Fruit fly (Drosophila melanogaster) whole organism, embryonic: ENCODE results near the gene CG33258.

Experiments used
- Atf3 ChIP-seq: fragments of 200-800 bp; sonication (Bioruptor generic); optimal IDR thresholded peaks from 3 replicates; lab custom pipeline; 2016; ENCODE audit warnings: missing biosample characterization, missing genetic modification characterization
- B-H2 ChIP-seq: fragments of 200-800 bp; sonication (Bioruptor generic); optimal IDR thresholded peaks from 2 replicates; lab custom pipeline; 2018; ENCODE audit warnings: missing biosample characterization, mild to moderate bottlenecking, missing genetic modification characterization
- CG10147 ChIP-seq: fragments of 200-800 bp; sonication (Bioruptor generic); optimal IDR thresholded peaks from 2 replicates; lab custom pipeline; 2019; ENCODE audit warnings: missing biosample characterization, mild to moderate bottlenecking, missing genetic modification characterization, moderate library complexity
- CG10321 ChIP-seq: fragments of 200-800 bp; sonication (Bioruptor generic); IDR thresholded peaks from 2 replicates; pipeline ENCODE4 v1.3.6; 2022; ENCODE audit warnings: missing biosample characterization, missing genetic modification characterization
- CG10959 ChIP-seq: fragments of 200-800 bp; sonication (Bioruptor generic); IDR thresholded peaks from 2 replicates; pipeline ENCODE4 v1.3.6; 2022; ENCODE audit warnings: missing biosample characterization, missing genetic modification characterization
- CG12071 ChIP-seq: fragments of 200-800 bp; sonication (Bioruptor generic); optimal IDR thresholded peaks from 3 replicates; lab custom pipeline; 2018; ENCODE audit warnings: missing biosample characterization, mild to moderate bottlenecking, missing genetic modification characterization
- CG12104 ChIP-seq: fragments of 200-800 bp; sonication (Bioruptor generic); optimal IDR thresholded peaks from 3 replicates; lab custom pipeline; 2016; ENCODE audit warnings: missing biosample characterization, missing genetic modification characterization
- CG1233 ChIP-seq: fragments of 200-800 bp; sonication (Bioruptor generic); optimal IDR thresholded peaks from 4 replicates; lab custom pipeline; 2018; ENCODE audit warnings: missing biosample characterization, mild to moderate bottlenecking, missing genetic modification characterization
- CG12659 ChIP-seq: fragments of 200-800 bp; sonication (Bioruptor generic); optimal IDR thresholded peaks from 3 replicates; lab custom pipeline; 2017; ENCODE audit warnings: mild to moderate bottlenecking, missing biosample characterization, missing genetic modification reagents, missing genetic modification characterization
- CG12942 ChIP-seq: fragments of 200-800 bp; sonication (Bioruptor generic); optimal IDR thresholded peaks from 3 replicates; lab custom pipeline; 2016; ENCODE audit warnings: missing biosample characterization, missing genetic modification characterization
- CG13287 ChIP-seq: fragments of 200-800 bp; sonication (Bioruptor generic); IDR thresholded peaks from 2 replicates; pipeline ENCODE4 v1.3.6; 2022; ENCODE audit warnings: missing biosample characterization, missing genetic modification characterization; ENCODE audit not compliant: partially characterized antibody
- CG14710 ChIP-seq: fragments of 200-800 bp; sonication (Bioruptor generic); optimal IDR thresholded peaks from 3 replicates; lab custom pipeline; 2019; ENCODE audit warnings: missing biosample characterization, mild to moderate bottlenecking, missing genetic modification characterization, moderate library complexity
- CG17361 ChIP-seq: fragments of 200-800 bp; sonication (Bioruptor generic); IDR thresholded peaks from 3 replicates; pipeline ENCODE4 v1.3.6; 2022; ENCODE audit warnings: missing biosample characterization, missing genetic modification characterization
- CG18619 ChIP-seq: fragments of 200-800 bp; sonication (Bioruptor generic); optimal IDR thresholded peaks from 3 replicates; lab custom pipeline; 2017; ENCODE audit warnings: missing biosample characterization, mild to moderate bottlenecking, missing genetic modification characterization
- CG3281 ChIP-seq: fragments of 200-800 bp; sonication (Bioruptor generic); optimal IDR thresholded peaks from 3 replicates; lab custom pipeline; 2017; ENCODE audit warnings: missing biosample characterization, mild to moderate bottlenecking, missing genetic modification characterization
- CG3407 ChIP-seq: fragments of 200-800 bp; sonication (Bioruptor generic); optimal IDR thresholded peaks from 2 replicates; lab custom pipeline; 2018; ENCODE audit warnings: missing biosample characterization, mild to moderate bottlenecking, missing genetic modification characterization
- CG3995 ChIP-seq: fragments of 200-800 bp; sonication (Bioruptor generic); optimal IDR thresholded peaks from 3 replicates; lab custom pipeline; 2016; ENCODE audit warnings: missing biosample characterization, missing genetic modification characterization
- CG4404 ChIP-seq: fragments of 200-800 bp; sonication (Bioruptor generic); IDR thresholded peaks from 2 replicates; pipeline ENCODE4 v1.3.6; 2022; ENCODE audit warnings: missing biosample characterization, missing genetic modification characterization
- CG7745 ChIP-seq: fragments of 200-800 bp; sonication (Bioruptor generic); optimal IDR thresholded peaks from 2 replicates; lab custom pipeline; 2018; ENCODE audit warnings: missing biosample characterization, mild to moderate bottlenecking, missing genetic modification characterization, moderate library complexity
- CG7963 ChIP-seq: fragments of 200-800 bp; sonication (Bioruptor generic); IDR thresholded peaks from 3 replicates; pipeline ENCODE4 v1.3.6; 2022; ENCODE audit warnings: missing biosample characterization, missing genetic modification characterization; ENCODE audit not compliant: partially characterized antibody
- CG8924 ChIP-seq: fragments of 200-800 bp; optimal IDR thresholded peaks from 3 replicates; lab custom pipeline; 2019; ENCODE audit warnings: missing biosample characterization, mild to moderate bottlenecking, missing genetic modification characterization, moderate library complexity
- Dbx ChIP-seq: fragments of 200-800 bp; sonication (Bioruptor generic); IDR thresholded peaks from 3 replicates; pipeline ENCODE4 v1.3.6; 2022; ENCODE audit warnings: missing biosample characterization, missing genetic modification characterization
- Dll ChIP-seq: fragments of 200-800 bp; sonication (Bioruptor generic); IDR thresholded peaks from 4 replicates; pipeline ENCODE4 v1.3.6; 2022; ENCODE audit warnings: missing biosample characterization, missing genetic modification characterization; ENCODE audit not compliant: partially characterized antibody
- Dp ChIP-seq: fragments of 200-800 bp; sonication (Bioruptor generic); optimal IDR thresholded peaks from 2 replicates; lab custom pipeline; 2018; ENCODE audit warnings: missing biosample characterization, mild to moderate bottlenecking, missing genetic modification characterization, moderate library complexity
- Fer1 ChIP-seq: fragments of 200-800 bp; sonication (Bioruptor generic); optimal IDR thresholded peaks from 2 replicates; lab custom pipeline; 2017; ENCODE audit warnings: missing biosample characterization, mild to moderate bottlenecking, missing genetic modification characterization
- HmgD ChIP-seq: fragments of 200-800 bp; sonication (Bioruptor generic); optimal IDR thresholded peaks from 3 replicates; lab custom pipeline; 2016; ENCODE audit warnings: missing biosample characterization, missing genetic modification characterization
- Max ChIP-seq: fragments of 200-800 bp; sonication (Bioruptor generic); optimal IDR thresholded peaks from 2 replicates; lab custom pipeline; 2016; ENCODE audit warnings: missing biosample characterization, mild to moderate bottlenecking, missing genetic modification characterization
- Mrtf ChIP-seq: fragments of 200-800 bp; sonication (Bioruptor generic); IDR thresholded peaks from 3 replicates; pipeline ENCODE4 v1.3.6; 2022; ENCODE audit warnings: missing biosample characterization, missing genetic modification characterization
- NFAT ChIP-seq: fragments of 200-800 bp; sonication (Bioruptor generic); IDR thresholded peaks from 2 replicates; pipeline ENCODE4 v1.3.6; 2022; ENCODE audit warnings: missing biosample characterization, missing genetic modification characterization
- Neu2 ChIP-seq: fragments of 200-800 bp; sonication (Bioruptor generic); optimal IDR thresholded peaks from 3 replicates; lab custom pipeline; 2016; ENCODE audit warnings: missing biosample characterization, missing genetic modification characterization, borderline replicate concordance
- Pdp1 ChIP-seq, 2 experiments: fragments of 200-800 bp; sonication (Bioruptor generic); optimal IDR thresholded peaks; 3 replicates each; lab custom pipeline; 2016; ENCODE audit warnings: missing biosample characterization in 2 of 2, missing genetic modification characterization in 2 of 2, mild to moderate bottlenecking in 1 of 2, moderate library complexity in 1 of 2
- Scr ChIP-seq: fragments of 200-800 bp; sonication (Bioruptor generic); IDR thresholded peaks from 2 replicates; pipeline ENCODE4 v1.3.6; 2022; ENCODE audit warnings: missing biosample characterization, missing genetic modification characterization; ENCODE audit not compliant: partially characterized antibody
- Sox100B ChIP-seq: fragments of 200-800 bp; sonication (Bioruptor generic); optimal IDR thresholded peaks from 3 replicates; lab custom pipeline; 2018; ENCODE audit warnings: missing biosample characterization, mild to moderate bottlenecking, missing genetic modification characterization
- az2 ChIP-seq: fragments of 200-800 bp; sonication (Bioruptor generic); optimal IDR thresholded peaks from 3 replicates; lab custom pipeline; 2016; ENCODE audit warnings: missing biosample characterization, missing genetic modification characterization
- bowl ChIP-seq: fragments of 200-800 bp; sonication (Bioruptor generic); IDR thresholded peaks from 2 replicates; pipeline ENCODE4 v1.3.6; 2022; ENCODE audit warnings: missing biosample characterization, missing genetic modification characterization
- bsh ChIP-seq, 2 experiments: fragments of 200-800 bp; sonication (Bioruptor generic); optimal IDR thresholded peaks; 2 replicates each; lab custom pipeline; 2017 to 2018; ENCODE audit warnings: mild to moderate bottlenecking in 2 of 2, missing biosample characterization in 2 of 2, missing genetic modification characterization in 2 of 2, moderate library complexity in 1 of 2
- cad ChIP-seq: fragments of >200 bp; optimal IDR thresholded peaks from 2 replicates; lab custom pipeline; 2017; ENCODE audit warnings: missing biosample characterization, missing genetic modification characterization
- crc ChIP-seq: fragments of 200-800 bp; sonication (Bioruptor generic); optimal IDR thresholded peaks from 2 replicates; lab custom pipeline; 2016; ENCODE audit warnings: missing biosample characterization, missing genetic modification characterization
- fd64A ChIP-seq: fragments of 200-800 bp; sonication (Bioruptor generic); optimal IDR thresholded peaks from 3 replicates; lab custom pipeline; 2018; ENCODE audit warnings: missing biosample characterization, mild to moderate bottlenecking, missing genetic modification characterization
- gro ChIP-seq: fragments of 200-800 bp; sonication (Bioruptor generic); optimal IDR thresholded peaks from 2 replicates; lab custom pipeline; 2016; ENCODE audit warnings: missing biosample characterization, missing genetic modification characterization
- hbn ChIP-seq: fragments of 200-800 bp; sonication (Bioruptor generic); IDR thresholded peaks from 2 replicates; pipeline ENCODE4 v1.3.6; 2022; ENCODE audit warnings: missing biosample characterization, missing genetic modification characterization; ENCODE audit not compliant: partially characterized antibody
- insv ChIP-seq, 2 experiments: fragments of 200-800 bp; sonication (Bioruptor generic); optimal IDR thresholded peaks; 3 replicates each; lab custom pipeline; 2016 to 2018; ENCODE audit warnings: missing biosample characterization in 2 of 2, missing genetic modification characterization in 2 of 2
- lilli ChIP-seq: fragments of 200-800 bp; sonication (Bioruptor generic); optimal IDR thresholded peaks from 3 replicates; lab custom pipeline; 2016; ENCODE audit warnings: missing biosample characterization, missing genetic modification characterization
- otp ChIP-seq: fragments of 200-800 bp; sonication (Bioruptor generic); IDR thresholded peaks from 3 replicates; pipeline ENCODE4, ENCODE4 v1.3.6; 2022; ENCODE audit warnings: missing biosample characterization, missing genetic modification characterization
- p53 ChIP-seq: fragments of 200-800 bp; sonication (Bioruptor generic); optimal IDR thresholded peaks from 2 replicates; lab custom pipeline; 2016; ENCODE audit warnings: missing biosample characterization, missing genetic modification characterization
- pfk ChIP-seq: fragments of 200-800 bp; sonication (Bioruptor generic); optimal IDR thresholded peaks from 2 replicates; lab custom pipeline; 2018; ENCODE audit warnings: missing biosample characterization, mild to moderate bottlenecking, missing genetic modification characterization, moderate library complexity
- sd ChIP-seq: fragments of 200-800 bp; sonication (Bioruptor generic); optimal IDR thresholded peaks from 3 replicates; lab custom pipeline; 2018; ENCODE audit warnings: missing biosample characterization, mild to moderate bottlenecking, missing genetic modification characterization, moderate library complexity
- sqz ChIP-seq: fragments of 200-800 bp; sonication (Bioruptor generic); optimal IDR thresholded peaks from 3 replicates; lab custom pipeline; 2018; ENCODE audit warnings: missing biosample characterization, mild to moderate bottlenecking, missing genetic modification characterization
- usp ChIP-seq: fragments of >200 bp; optimal IDR thresholded peaks from 2 replicates; lab custom pipeline; 2017; ENCODE audit warnings: missing biosample characterization, missing genetic modification characterization
- wdn ChIP-seq: fragments of 200-800 bp; sonication (Bioruptor generic); IDR thresholded peaks from 2 replicates; pipeline ENCODE4 v1.3.6; 2022; ENCODE audit warnings: missing biosample characterization, missing genetic modification characterization
- yki ChIP-seq: fragments of >200 bp; optimal IDR thresholded peaks from 3 replicates; lab custom pipeline; 2018

Gene CG33258

dm6 chr3L:16105528-16105927 is 23.2 kb downstream of the CG33258 start, which contains the start of the genes IntS9 and CG43295 (continued):
- TF ChIP-seq bowl (GFP tag; lab: Robert Waterston, UW) = peak; percentile 36; the same call in 1 of the 2 replicates
- peak; percentile 61; the same call in 2 of the 3 replicates for TF ChIP-seq Mrtf (GFP tag; lab: Robert Waterston, UW)
- TF ChIP-seq CG14710 (tag; lab: Kevin White, UChicago) = peak; percentile 83
- TF ChIP-seq CG3281 (GFP tag; lab: Kevin White, UChicago) = peak; percentile 72
- no peak for TF ChIP-seq CG7963 (GFP tag; lab: Robert Waterston, UW)
- TF ChIP-seq CG18619 = peak; percentile 41
- TF ChIP-seq CG3995 = peak; percentile 55
- TF ChIP-seq az2 (GFP tag; lab: Kevin White, UChicago) = peak; percentile 89
- TF ChIP-seq gro = no peak
- peak; percentile 77 for TF ChIP-seq NFAT
- TF ChIP-seq HmgD (GFP tag; lab: Kevin White, UChicago) = peak; percentile 39
- no peak for TF ChIP-seq hbn (GFP tag; lab: Robert Waterston, UW)
- peak; percentile 85 for TF ChIP-seq Pdp1 (GFP tag; optimal IDR thresholded peaks at IDR 0.05; lab: Kevin White, UChicago)
- TF ChIP-seq usp = no peak
- peak; percentile 46 for TF ChIP-seq fd64A
- peak; percentile 79 for TF ChIP-seq Atf3 (GFP tag; lab: Kevin White, UChicago)
- TF ChIP-seq Sox100B (GFP tag; lab: Kevin White, UChicago) = no peak
- TF ChIP-seq CG13287 (GFP tag; lab: Robert Waterston, UW) = peak; percentile 66
- TF ChIP-seq otp (GFP tag; lab: Robert Waterston, UW) = peak; percentile 84
- peak; percentile 37 for TF ChIP-seq Scr (GFP tag; lab: Robert Waterston, UW)
- no peak for TF ChIP-seq p53 (GFP tag; lab: Kevin White, UChicago)
- peak; percentile 77 for TF ChIP-seq crc (GFP tag; lab: Kevin White, UChicago)
- peak; percentile 78 for TF ChIP-seq Max (GFP tag; lab: Kevin White, UChicago)
- peak; percentile 71 for TF ChIP-seq CG12659 (GFP tag; lab: Kevin White, UChicago)
- TF ChIP-seq Fer1 (GFP tag; lab: Kevin White, UChicago) = no peak
- TF ChIP-seq CG1233 (GFP tag; lab: Kevin White, UChicago) = peak; percentile 58
- no peak for TF ChIP-seq CG8924 (tag; lab: Kevin White, UChicago)
- TF ChIP-seq CG7745 (tag; lab: Kevin White, UChicago) = no peak
- TF ChIP-seq CG12942 (GFP tag; lab: Kevin White, UChicago) = peak; percentile 83
- TF ChIP-seq Neu2 (GFP tag; lab: Kevin White, UChicago) = peak; percentile 74
- TF ChIP-seq CG12071 (GFP tag; lab: Kevin White, UChicago) = no peak
- TF ChIP-seq CG4404 (GFP tag; lab: Robert Waterston, UW) = peak; percentile 77
- no peak for TF ChIP-seq yki (lab: Kevin White, UChicago)
- no peak for TF ChIP-seq sqz
- TF ChIP-seq bsh (GFP tag; optimal IDR thresholded peaks at IDR 0.05; lab: Kevin White, UChicago) = peak in 1 of 2 experiments; percentile 88
- TF ChIP-seq CG3407 (GFP tag; lab: Kevin White, UChicago) = no peak
- TF ChIP-seq lilli = peak; percentile 93
- no peak for TF ChIP-seq pfk (GFP tag; lab: Kevin White, UChicago)
- TF ChIP-seq Dll = 0 out of 4 replicates have a peak, but pooled peaks have one; percentile 25
- peak; percentile 64 for TF ChIP-seq CG10321
- TF ChIP-seq insv (GFP tag; optimal IDR thresholded peaks at IDR 0.05; lab: Kevin White, UChicago) = no peak
- peak; percentile 85 for TF ChIP-seq CG10959 (GFP tag; lab: Robert Waterston, UW)
- no peak for TF ChIP-seq cad (GFP tag; lab: Kevin White, UChicago)
- no peak for TF ChIP-seq sd
- peak; percentile 77 for TF ChIP-seq wdn
- peak; percentile 44 for TF ChIP-seq Dp (GFP tag; lab: Kevin White, UChicago)
- no peak for TF ChIP-seq CG10147 (GFP tag; lab: Kevin White, UChicago)
- peak; percentile 44 for TF ChIP-seq CG12104 (GFP tag; lab: Kevin White, UChicago)
- peak; percentile 82 for TF ChIP-seq Dbx (GFP tag; lab: Robert Waterston, UW)
- no peak for TF ChIP-seq B-H2
- no peak; the same call in 2 of the 3 replicates for TF ChIP-seq CG17361 (GFP tag; lab: Robert Waterston, UW)
